Worm (Caenorhabditis elegans) whole organism, L1 larva: ENCODE measurements around the gene C45B11.2.

Experiments used
- efl-1 ChIP-seq, 4 experiments: fragments of 150-350 bp; optimal IDR thresholded peaks in 3 of 4; peaks in 1 of 4; 1 replicate in 1 of 4; 2 replicates in 3 of 4; lab custom pipeline; 2014; ENCODE audit warnings: missing biosample characterization in 2 of 4, missing genetic modification characterization in 2 of 4, missing genetic modification reagents in 2 of 4
- hlh-17 ChIP-seq: fragments of 200-800 bp; sonication (Bioruptor generic); optimal IDR thresholded peaks from 2 replicates; lab custom pipeline; 2018; ENCODE audit warnings: missing genetic modification characterization, mild to moderate bottlenecking, missing compliant biosample characterization, moderate library complexity, borderline replicate concordance
- nhr-12 ChIP-seq: sonication (generic microtip); optimal IDR thresholded peaks from 2 replicates; lab custom pipeline; 2017; ENCODE audit warnings: missing biosample characterization, missing genetic modification characterization
- snpc-4 ChIP-seq: fragments of 150-350 bp; optimal IDR thresholded peaks from 2 replicates; lab custom pipeline; 2014; ENCODE audit warnings: missing biosample characterization, missing genetic modification characterization
- unc-62 ChIP-seq: fragments of 150-350 bp; optimal IDR thresholded peaks from 2 replicates; lab custom pipeline; 2014; ENCODE audit warnings: missing biosample characterization, missing genetic modification reagents, missing genetic modification characterization

ce11 chrV:11009124-11009524, 33.4 kb upstream of the C45B11.2 start:
- TF ChIP-seq hlh-17 (GFP tag; lab: Kevin White, UChicago) (no peak), efl-1 (optimal IDR thresholded peaks at IDR 0.05; lab: Kevin White, UChicago) (no peak), efl-1 (GFP tag; optimal IDR thresholded peaks at IDR 0.05 in 1 of 2; lab: Kevin White, UChicago) (peak in 1 of 2 experiments; percentile 82), snpc-4 (no peak), unc-62 (GFP tag; lab: Kevin White, UChicago) (no peak), nhr-12 (no peak)
